Worm (Caenorhabditis elegans) whole organism, young adult: ENCODE data around the gene Y16B4A.2.

Source experiments
- B0019.2 ChIP-seq: fragments of 200-800 bp; sonication (Bioruptor generic); conservative IDR thresholded peaks from 2 replicates; pipeline ENCODE4 v1.3.6; 2022; ENCODE audit warnings: missing genetic modification reagents, missing genetic modification characterization, missing compliant biosample characterization
- F49E8.2 ChIP-seq: sonication (generic microtip); optimal IDR thresholded peaks from 3 replicates; lab custom pipeline; 2017; ENCODE audit warnings: missing genetic modification characterization, mild to moderate bottlenecking, missing compliant biosample characterization, antibody characterized with exemption, moderate library complexity; ENCODE audit not compliant: insufficient read depth
- ama-1 ChIP-seq, 3 experiments: fragments of 150-350 bp in 1 of 3; sonication (generic microtip) in 2 of 3; optimal IDR thresholded peaks; 2 replicates each; lab custom pipeline; 2014 to 2018; ENCODE audit warnings: missing biosample characterization in 2 of 3, missing genetic modification characterization in 2 of 3, missing genetic modification reagents in 2 of 3
- gei-17 ChIP-seq: fragments of 200-800 bp; sonication (Bioruptor generic); optimal IDR thresholded peaks from 2 replicates; lab custom pipeline; 2018; ENCODE audit warnings: mild to moderate bottlenecking, missing genetic modification characterization, missing compliant biosample characterization
- hsf-1 ChIP-seq: fragments of 200-800 bp; sonication (Bioruptor generic); IDR thresholded peaks from 2 replicates; pipeline ENCODE4 v1.3.6; 2022; ENCODE audit warnings: missing genetic modification reagents, missing genetic modification characterization, missing compliant biosample characterization
- lir-1 ChIP-seq: fragments of 200-800 bp; sonication (Bioruptor generic); conservative IDR thresholded peaks from 2 replicates; pipeline ENCODE4 v1.3.6; 2022; ENCODE audit warnings: missing genetic modification reagents, missing genetic modification characterization, missing compliant biosample characterization
- nfya-1 ChIP-seq: sonication (generic microtip); optimal IDR thresholded peaks from 2 replicates; lab custom pipeline; 2017; ENCODE audit warnings: antibody characterized with exemption, missing compliant biosample characterization, missing genetic modification characterization, borderline replicate concordance; ENCODE audit not compliant: insufficient read depth
- nhr-90 ChIP-seq: sonication (generic microtip); optimal IDR thresholded peaks from 2 replicates; lab custom pipeline; 2016; ENCODE audit warnings: missing genotype, mild to moderate bottlenecking, missing genetic modification characterization, missing compliant biosample characterization

DNA sequence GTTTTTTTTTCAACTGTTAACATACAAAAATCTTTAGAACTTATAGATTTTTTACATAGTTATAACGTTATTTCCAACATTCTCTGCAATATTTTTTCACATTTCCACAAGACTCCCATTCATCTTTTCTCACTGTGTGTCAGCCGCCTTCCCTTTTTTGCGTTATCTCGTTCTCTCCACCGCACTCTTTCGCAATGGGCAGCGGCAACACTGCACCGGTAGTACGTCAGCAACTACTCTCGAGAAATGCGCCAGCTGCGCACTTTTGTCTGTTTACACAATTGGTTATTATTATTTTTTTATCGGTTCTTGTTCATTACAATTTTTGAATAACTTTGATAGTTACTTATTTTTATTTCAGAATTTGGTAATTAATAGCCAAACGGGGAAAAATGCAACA is 24.7 kb downstream of the Y16B4A.2 start, which contains the start of gene C05G5.2:
- no peak for TF ChIP-seq B0019.2 (GFP tag; lab: Robert Waterston, UW)
- TF ChIP-seq F49E8.2 (tag; lab: Kevin White, UChicago), result no peak
- no peak for TF ChIP-seq lir-1 (GFP tag; lab: Robert Waterston, UW)
- TF ChIP-seq hsf-1, result no peak
- TF ChIP-seq nhr-90 (tag; lab: Kevin White, UChicago), result peak; percentile 50
- TF ChIP-seq nfya-1 (tag; lab: Kevin White, UChicago), result no peak
- no peak for TF ChIP-seq ama-1 (optimal IDR thresholded peaks at IDR 0.05; lab: Kevin White, UChicago)
- TF ChIP-seq ama-1 (GFP tag; optimal IDR thresholded peaks at IDR 0.05; lab: Kevin White, UChicago), result no peak
- peak; percentile 41 for TF ChIP-seq gei-17 (GFP tag; lab: Kevin White, UChicago)
